Worm (Caenorhabditis elegans) whole organism, L4 larva: Measurements from ENCODE around the gene Y73C8C.4.

ENCODE experiments used
- F49E8.2 ChIP-seq: sonication (generic microtip); optimal IDR thresholded peaks from 2 replicates; lab custom pipeline; 2016; ENCODE audit warnings: missing compliant biosample characterization, mild to moderate bottlenecking, missing genetic modification characterization, borderline replicate concordance
- Y5F2A.4 ChIP-seq: fragments of 200-800 bp; sonication (Bioruptor generic); optimal IDR thresholded peaks from 2 replicates; lab custom pipeline; 2018; ENCODE audit warnings: mild to moderate bottlenecking, missing genetic modification characterization, missing compliant biosample characterization
- aly-2 ChIP-seq: sonication (generic microtip); optimal IDR thresholded peaks from 2 replicates; lab custom pipeline; 2018; ENCODE audit warnings: missing biosample characterization, missing genetic modification characterization
- ceh-82 ChIP-seq: sonication (generic microtip); optimal IDR thresholded peaks from 2 replicates; lab custom pipeline; 2017; ENCODE audit warnings: missing biosample characterization, missing genetic modification characterization
- ces-1 ChIP-seq: fragments of 150-350 bp; sonication (generic microtip); optimal IDR thresholded peaks from 4 replicates; lab custom pipeline; 2014; ENCODE audit warnings: missing biosample characterization, missing genetic modification reagents, missing genetic modification characterization
- hif-1 ChIP-seq, 2 experiments: sonication (generic microtip); optimal IDR thresholded peaks; 2 replicates each; lab custom pipeline; 2016 to 2017; ENCODE audit warnings: missing compliant biosample characterization in 2 of 2, missing genetic modification characterization in 2 of 2, missing genetic modification reagents in 2 of 2, missing genotype in 2 of 2, mild to moderate bottlenecking in 1 of 2
- lin-39 ChIP-seq: fragments of 150-350 bp; optimal IDR thresholded peaks from 2 replicates; lab custom pipeline; 2014; ENCODE audit warnings: missing biosample characterization, missing genetic modification reagents, missing genetic modification characterization
- mep-1 ChIP-seq: fragments of 150-350 bp; sonication (generic microtip); optimal IDR thresholded peaks from 3 replicates; lab custom pipeline; 2014; ENCODE audit warnings: missing biosample characterization, missing genetic modification characterization
- mxl-2 ChIP-seq: fragments of 200-800 bp; sonication (Bioruptor generic); conservative IDR thresholded peaks from 2 replicates; pipeline ENCODE4 v1.3.6; 2022; ENCODE audit warnings: missing genetic modification reagents, missing genetic modification characterization, missing compliant biosample characterization
- nhr-11 ChIP-seq: fragments of 150-350 bp; optimal IDR thresholded peaks from 2 replicates; lab custom pipeline; 2014; ENCODE audit warnings: missing biosample characterization, missing genetic modification characterization
- nhr-25 ChIP-seq: sonication (generic microtip); optimal IDR thresholded peaks from 2 replicates; lab custom pipeline; 2017; ENCODE audit warnings: missing genetic modification characterization, mild to moderate bottlenecking, missing compliant biosample characterization, antibody characterized with exemption, moderate library complexity, borderline replicate concordance; ENCODE audit not compliant: insufficient read depth
- pha-4 ChIP-seq, 2 experiments: fragments of 150-350 bp in 1 of 2; fragments of 200-800 bp in 1 of 2; sonication (Bioruptor generic) in 1 of 2; IDR thresholded peaks in 1 of 2; optimal IDR thresholded peaks in 1 of 2; 2 replicates each; pipeline versions ENCODE4 v1.3.6 to Lab custom; 2014 to 2022; ENCODE audit warnings: missing genetic modification characterization in 2 of 2, missing genetic modification reagents in 2 of 2, missing biosample characterization in 1 of 2, missing compliant biosample characterization in 1 of 2
- skn-1 ChIP-seq: fragments of 150-350 bp; optimal IDR thresholded peaks from 2 replicates; lab custom pipeline; 2014; ENCODE audit warnings: missing biosample characterization, missing genetic modification characterization

DNA sequence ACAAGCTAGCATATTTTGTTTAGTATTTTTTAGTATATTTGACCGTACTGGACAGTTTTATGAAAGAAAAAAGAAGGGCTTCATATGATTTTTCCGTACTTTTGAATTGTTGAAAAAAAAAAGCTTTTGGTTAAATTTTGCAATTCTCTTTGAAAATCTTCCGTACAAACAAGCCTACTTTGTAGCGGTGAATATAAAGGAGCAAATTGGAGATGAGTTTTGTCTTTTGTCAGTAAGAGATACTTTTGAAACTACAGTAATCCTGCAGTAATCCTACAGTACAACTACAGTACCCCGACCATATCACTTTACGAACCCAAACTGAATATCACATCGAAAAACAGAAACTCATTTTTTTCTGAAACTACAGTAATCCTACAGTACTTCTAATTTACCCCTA lies 20.5 kb upstream of the Y73C8C.4 start:
- TF ChIP-seq F49E8.2 (tag; lab: Kevin White, UChicago) (no peak), ces-1 (GFP tag; lab: Kevin White, UChicago) (no peak), hif-1 (tag; optimal IDR thresholded peaks at IDR 0.05; lab: Kevin White, UChicago) (no peak), nhr-11 (tag; lab: Kevin White, UChicago) (no peak), nhr-25 (tag; lab: Kevin White, UChicago) (no peak), mxl-2 (no peak), skn-1 (tag; lab: Kevin White, UChicago) (no peak), Y5F2A.4 (GFP tag; lab: Kevin White, UChicago) (no peak), pha-4 (GFP tag; IDR thresholded peaks at IDR 0.05; lab: Robert Waterston, UW) (no peak), pha-4 (tag; optimal IDR thresholded peaks at IDR 0.05; lab: Kevin White, UChicago) (no peak), aly-2 (no peak), ceh-82 (tag; lab: Kevin White, UChicago) (no peak), mep-1 (tag; lab: Kevin White, UChicago) (no peak), lin-39 (tag; lab: Kevin White, UChicago) (no peak)
